Worm (Caenorhabditis elegans): ENCODE measurements around the gene C13G3.12.

ce11 chrV:11071453-11071852 is 48.7 kb upstream of the C13G3.12 start:
- no peak for TF ChIP-seq elt-3 (tag; optimal IDR thresholded peaks at IDR 0.05)
- TF ChIP-seq mab-5 (tag; optimal IDR thresholded peaks at IDR 0.05), result no peak
- TF ChIP-seq nhr-12 (tag; optimal IDR thresholded peaks at IDR 0.05), result no peak
- no peak for TF ChIP-seq ham-2 (GFP tag; optimal IDR thresholded peaks at IDR 0.05)
- no peak for TF ChIP-seq blmp-1 (tag; optimal IDR thresholded peaks at IDR 0.05)
- no peak for TF ChIP-seq lin-32 (GFP tag; optimal IDR thresholded peaks at IDR 0.05)
- TF ChIP-seq flh-1 (GFP tag; optimal IDR thresholded peaks at IDR 0.05), result no peak
- TF ChIP-seq nhr-237 (tag; optimal IDR thresholded peaks at IDR 0.05), result no peak
- no peak for TF ChIP-seq zip-8 (tag; optimal IDR thresholded peaks at IDR 0.05)
- TF ChIP-seq nhr-76 (tag; optimal IDR thresholded peaks at IDR 0.05), result no peak
- no peak for TF ChIP-seq pha-4 (tag; optimal IDR thresholded peaks at IDR 0.05)
- no peak for TF ChIP-seq ztf-11 (tag; optimal IDR thresholded peaks at IDR 0.05)

All from whole organism, mixed stage, embryonic.